Worm (Caenorhabditis elegans) whole organism, L3 larva: Measurements from ENCODE around the gene irld-12.

ENCODE experiments used
- R02D3.7 ChIP-seq: fragments of 150-350 bp; optimal IDR thresholded peaks from 2 replicates; lab custom pipeline; 2014; ENCODE audit warnings: missing biosample characterization, missing genetic modification characterization
- ZK546.5 ChIP-seq: sonication (generic microtip); optimal IDR thresholded peaks from 2 replicates; lab custom pipeline; 2017; ENCODE audit warnings: missing biosample characterization, missing genetic modification characterization
- ceh-82 ChIP-seq: fragments of 150-350 bp; optimal IDR thresholded peaks from 2 replicates; lab custom pipeline; 2014; ENCODE audit warnings: missing biosample characterization, missing genetic modification characterization
- egl-27 ChIP-seq: sonication (generic microtip); optimal IDR thresholded peaks from 4 replicates; lab custom pipeline; 2017; ENCODE audit warnings: missing biosample characterization, missing genetic modification reagents, missing genetic modification characterization
- elt-2 ChIP-seq: sonication (generic microtip); optimal IDR thresholded peaks from 2 replicates; lab custom pipeline; 2016; ENCODE audit warnings: missing genetic modification reagents, mild to moderate bottlenecking, missing genetic modification characterization, missing compliant biosample characterization
- elt-3 ChIP-seq, 3 experiments: fragments of 150-350 bp in 1 of 3; sonication (generic microtip) in 2 of 3; optimal IDR thresholded peaks; 2 replicates in 2 of 3; 4 replicates in 1 of 3; lab custom pipeline; 2014 to 2017; ENCODE audit warnings: missing biosample characterization in 3 of 3, missing genetic modification characterization in 3 of 3
- fkh-10 ChIP-seq: sonication (generic microtip); optimal IDR thresholded peaks from 2 replicates; lab custom pipeline; 2017; ENCODE audit warnings: missing biosample characterization, missing genetic modification reagents, missing genetic modification characterization
- fos-1 ChIP-seq: fragments of 150-350 bp; optimal IDR thresholded peaks from 2 replicates; lab custom pipeline; 2014; ENCODE audit warnings: missing biosample characterization, missing genetic modification characterization
- nhr-12 ChIP-seq: fragments of 150-350 bp; optimal IDR thresholded peaks from 2 replicates; lab custom pipeline; 2014; ENCODE audit warnings: missing biosample characterization, missing genetic modification characterization
- nhr-237 ChIP-seq: fragments of 150-350 bp; optimal IDR thresholded peaks from 2 replicates; lab custom pipeline; 2014; ENCODE audit warnings: missing biosample characterization, missing genetic modification characterization
- snpc-4 ChIP-seq: fragments of 150-350 bp; optimal IDR thresholded peaks from 2 replicates; lab custom pipeline; 2014; ENCODE audit warnings: missing biosample characterization, missing genetic modification characterization
- ztf-11 ChIP-seq: fragments of 150-350 bp; optimal IDR thresholded peaks from 2 replicates; lab custom pipeline; 2014; ENCODE audit warnings: missing biosample characterization, missing genetic modification characterization

DNA sequence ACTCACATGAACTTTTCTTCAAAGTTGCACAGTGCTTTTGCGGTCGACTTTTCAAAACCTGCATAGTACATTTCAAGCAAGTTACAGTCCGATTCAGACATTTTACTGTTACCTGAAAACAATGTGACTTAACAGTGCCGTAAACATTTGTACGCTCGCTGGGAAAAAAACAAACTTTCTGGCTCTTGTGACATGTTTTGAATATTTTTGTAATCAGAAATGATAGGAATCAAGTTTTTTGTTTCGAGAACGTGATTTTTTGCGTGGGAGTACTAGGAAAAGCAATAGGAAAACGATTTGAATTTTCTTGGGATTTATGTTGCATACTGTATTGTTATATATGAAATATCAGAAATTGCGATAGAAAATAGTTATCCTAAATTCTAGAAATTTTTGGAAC lies 25.1 kb downstream of the irld-12 start, which contains the start of gene srw-120:
- TF ChIP-seq nhr-12 (tag; lab: Kevin White, UChicago) (no peak), fkh-10 (GFP tag; lab: Kevin White, UChicago) (no peak), fos-1 (no peak), ztf-11 (tag; lab: Kevin White, UChicago) (no peak), ZK546.5 (tag; lab: Kevin White, UChicago) (no peak), nhr-237 (no peak), snpc-4 (tag; lab: Kevin White, UChicago) (no peak), ceh-82 (tag; lab: Kevin White, UChicago) (no peak), egl-27 (tag; lab: Kevin White, UChicago) (no peak), elt-3 (tag; optimal IDR thresholded peaks at IDR 0.05; lab: Kevin White, UChicago) (no peak), elt-2 (tag; lab: Kevin White, UChicago) (no peak), R02D3.7 (no peak)
